Worm (Caenorhabditis elegans): ENCODE data around the gene T24E12.10.

ce11 chrII:3777802-3778201 is 4.8 kb upstream of the T24E12.10 start:
- TF ChIP-seq hlh-15 (tag; optimal IDR thresholded peaks at IDR 0.05) (no peak), lin-11 (tag; optimal IDR thresholded peaks at IDR 0.05) (no peak), mec-3 (tag; optimal IDR thresholded peaks at IDR 0.05; ENCODE audit: borderline replicate concordance) (no peak), ama-1 (optimal IDR thresholded peaks at IDR 0.05) (no peak), pat-9 (tag; optimal IDR thresholded peaks at IDR 0.05) (no peak)
